Worm (Caenorhabditis elegans): ENCODE results near the gene F11E6.10.

F11E6.10 gene

DNA sequence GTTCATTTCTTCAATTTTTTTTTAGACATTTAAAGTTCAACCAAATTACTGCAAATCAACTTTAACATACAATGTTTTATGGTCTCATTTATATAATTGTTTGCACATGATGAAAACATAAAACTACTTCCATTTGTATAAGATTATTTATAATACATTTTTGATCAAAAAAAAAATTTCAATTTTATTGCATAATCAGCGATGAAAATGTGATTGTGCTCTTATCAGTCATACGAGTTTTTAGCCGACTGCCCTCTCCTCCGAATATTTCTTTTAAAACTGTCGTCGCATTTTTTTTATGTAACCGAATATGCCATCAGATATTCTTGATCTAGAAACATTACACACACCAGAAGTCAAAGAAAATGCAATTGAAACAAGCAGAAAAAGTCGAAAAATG, 22.5 kb downstream of the F11E6.10 start, which contains the start of gene F08A7.1:
F08A7.1 (plus strand) TSS at position 191 of the 400 bp plus-strand sequence.
- TF ChIP-seq klf-2 (GFP tag; conservative IDR thresholded peaks at IDR 0.05), result no peak
- TF ChIP-seq tab-1 (GFP tag; IDR thresholded peaks at IDR 0.05), result no peak
- no peak for TF ChIP-seq med-1 (GFP tag; optimal IDR thresholded peaks at IDR 0.05; ENCODE audit: insufficient read depth)
- TF ChIP-seq ztf-29 (GFP tag; IDR thresholded peaks at IDR 0.05), result no peak
- no peak for TF ChIP-seq cog-1 (tag; optimal IDR thresholded peaks at IDR 0.05)
- TF ChIP-seq ref-1 (GFP tag; conservative IDR thresholded peaks at IDR 0.05), result no peak
- no peak for TF ChIP-seq ztf-23 (GFP tag; IDR thresholded peaks at IDR 0.05)
- TF ChIP-seq T22C8.4 (GFP tag; IDR thresholded peaks at IDR 0.05), result no peak
- TF ChIP-seq flt-1 (GFP tag; IDR thresholded peaks at IDR 0.05), result no peak

DNA sequence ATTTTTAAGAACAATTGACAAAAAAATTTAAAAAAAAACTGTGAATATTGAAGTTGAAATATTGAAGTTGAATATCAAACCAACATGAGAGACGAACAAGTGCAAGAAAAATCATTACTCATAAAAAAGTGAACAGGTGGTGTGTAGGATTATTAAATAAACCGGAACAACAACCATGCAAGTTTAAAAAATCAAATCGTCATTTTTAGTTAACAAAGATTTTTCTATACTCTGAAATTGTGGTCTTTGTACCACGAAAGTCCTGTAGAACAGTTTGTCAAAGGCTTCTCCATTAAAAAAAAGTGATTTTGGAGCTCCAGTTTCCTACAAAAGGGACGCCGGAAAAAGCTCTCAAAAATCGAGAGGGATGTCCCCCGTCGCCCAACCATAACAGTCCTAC, 23.0 kb downstream of the F11E6.10 start, which contains the start of gene C06A12.19:
C06A12.19 (minus strand) TSS at position 101 of the 400 bp plus-strand sequence.
- TF ChIP-seq ztf-23 (GFP tag; IDR thresholded peaks at IDR 0.05), result no peak
- TF ChIP-seq flt-1 (GFP tag; IDR thresholded peaks at IDR 0.05), result no peak
- no peak for TF ChIP-seq ztf-29 (GFP tag; IDR thresholded peaks at IDR 0.05)
- TF ChIP-seq med-1 (GFP tag; optimal IDR thresholded peaks at IDR 0.05; ENCODE audit: insufficient read depth), result no peak
- no peak for TF ChIP-seq klf-2 (GFP tag; conservative IDR thresholded peaks at IDR 0.05)
- TF ChIP-seq tab-1 (GFP tag; IDR thresholded peaks at IDR 0.05), result no peak
- no peak for TF ChIP-seq ref-1 (GFP tag; conservative IDR thresholded peaks at IDR 0.05)
- TF ChIP-seq T22C8.4 (GFP tag; IDR thresholded peaks at IDR 0.05), result no peak
- TF ChIP-seq cog-1 (tag; optimal IDR thresholded peaks at IDR 0.05), result no peak

DNA sequence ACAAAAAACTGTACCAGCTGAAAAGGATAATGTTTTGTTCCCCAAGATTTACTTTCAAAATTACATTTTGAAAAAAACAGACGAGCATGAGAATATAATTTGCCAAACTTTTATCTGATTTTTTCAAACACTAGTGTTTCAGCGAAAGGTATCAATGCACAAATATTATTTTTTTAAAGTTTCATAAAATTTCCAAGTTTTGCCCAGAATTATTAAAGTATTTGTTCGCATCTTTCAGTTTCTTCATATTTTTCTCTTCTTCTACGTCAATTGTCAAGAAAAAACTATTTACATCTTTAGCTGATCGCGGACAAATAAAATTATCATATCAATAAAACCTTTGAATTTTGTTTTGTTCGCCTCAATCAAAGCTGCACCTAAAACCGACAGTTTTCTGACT, 25.9 kb downstream of the F11E6.10 start, which contains the start of gene C06A12.8:
C06A12.8 (plus strand) TSS at position 301 of the 400 bp plus-strand sequence.
- TF ChIP-seq cog-1 (tag; optimal IDR thresholded peaks at IDR 0.05), result no peak

DNA sequence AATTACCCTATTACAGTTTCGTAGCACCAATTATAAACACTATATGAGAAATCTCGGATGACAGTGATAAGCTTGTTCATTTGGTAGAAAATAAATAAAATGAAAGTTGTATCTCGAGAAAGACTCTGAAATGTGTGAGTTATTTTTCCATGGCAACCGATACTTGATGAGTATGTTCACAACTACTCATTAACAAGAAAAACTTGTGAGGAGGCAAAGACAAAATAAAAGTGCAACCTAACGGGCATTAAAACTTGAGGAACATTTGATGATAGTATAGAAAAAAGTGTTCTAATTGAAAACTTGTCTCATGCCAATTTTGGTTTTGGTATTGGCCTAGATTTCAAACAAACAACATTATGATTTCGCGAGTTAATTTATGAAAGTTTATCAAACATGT, 26.4 kb downstream of the F11E6.10 start, which contains the start of gene gcy-27:
gcy-27 (minus strand) TSS at position 101 of the 400 bp plus-strand sequence.
- TF ChIP-seq med-1 (GFP tag; optimal IDR thresholded peaks at IDR 0.05; ENCODE audit: insufficient read depth) (no peak), T22C8.4 (GFP tag; IDR thresholded peaks at IDR 0.05) (no peak)

DNA sequence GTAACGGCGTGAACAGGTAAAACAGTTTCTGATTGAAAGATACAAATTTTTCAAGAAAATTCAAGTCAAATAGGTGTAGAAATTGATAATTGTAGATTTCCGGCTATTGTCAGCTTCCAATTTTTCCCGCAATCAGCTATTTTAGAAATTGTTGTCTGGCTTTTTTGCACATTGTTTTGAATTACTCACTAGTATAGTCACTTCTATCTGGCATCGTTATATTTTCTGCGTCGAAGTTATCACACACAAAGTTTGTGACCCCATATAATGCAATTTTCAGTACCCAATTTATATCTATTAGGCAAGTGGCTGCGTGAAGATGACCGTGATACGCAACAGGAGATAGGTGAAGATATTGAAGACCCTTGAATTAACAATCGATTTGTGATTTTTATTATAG, 27.7 kb downstream of the F11E6.10 start:
- TF ChIP-seq klf-2 (GFP tag; conservative IDR thresholded peaks at IDR 0.05), result no peak
- TF ChIP-seq ref-1 (GFP tag; conservative IDR thresholded peaks at IDR 0.05), result no peak
- no peak for TF ChIP-seq tab-1 (GFP tag; IDR thresholded peaks at IDR 0.05)
- TF ChIP-seq T22C8.4 (GFP tag; IDR thresholded peaks at IDR 0.05), result no peak
- no peak for TF ChIP-seq med-1 (GFP tag; optimal IDR thresholded peaks at IDR 0.05; ENCODE audit: insufficient read depth)
- no peak for TF ChIP-seq flt-1 (GFP tag; IDR thresholded peaks at IDR 0.05)
- TF ChIP-seq ztf-29 (GFP tag; IDR thresholded peaks at IDR 0.05), result no peak
- no peak for TF ChIP-seq ztf-23 (GFP tag; IDR thresholded peaks at IDR 0.05)
- no peak for TF ChIP-seq cog-1 (tag; optimal IDR thresholded peaks at IDR 0.05)

DNA sequence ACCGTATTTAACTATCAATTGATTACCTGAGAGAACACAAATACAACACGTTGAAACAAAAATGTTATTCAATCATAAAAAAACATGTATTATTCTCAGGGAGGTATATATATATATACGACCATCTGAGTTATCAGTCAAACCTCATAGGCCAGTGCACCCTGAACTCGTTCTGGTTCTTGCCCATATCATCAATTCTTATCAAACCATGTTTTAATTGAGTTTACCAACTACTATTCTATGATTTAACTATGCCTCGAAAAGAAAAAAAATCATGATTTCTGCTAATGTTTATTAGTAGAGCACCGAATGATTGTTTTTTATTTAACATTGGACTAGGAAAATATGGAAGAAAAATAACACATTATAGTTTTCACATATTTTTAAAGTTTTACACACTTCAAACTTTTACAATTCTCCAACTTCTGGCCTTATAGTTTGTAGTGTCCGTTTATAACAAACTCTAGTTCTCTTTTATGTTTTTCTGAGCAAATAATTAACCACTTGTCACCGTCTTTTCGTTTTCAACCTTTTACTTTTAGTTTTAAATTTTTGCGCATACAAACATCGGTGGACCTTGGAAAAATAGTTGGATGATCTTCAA, 30.6 kb downstream of the F11E6.10 start:
- TF ChIP-seq ztf-29 (GFP tag; IDR thresholded peaks at IDR 0.05), result no peak
- no peak for TF ChIP-seq ref-1 (GFP tag; conservative IDR thresholded peaks at IDR 0.05)
- TF ChIP-seq T22C8.4 (GFP tag; IDR thresholded peaks at IDR 0.05), result no peak
- TF ChIP-seq cog-1 (tag; optimal IDR thresholded peaks at IDR 0.05), result no peak
- no peak for TF ChIP-seq flt-1 (GFP tag; IDR thresholded peaks at IDR 0.05)
- TF ChIP-seq ztf-23 (GFP tag; IDR thresholded peaks at IDR 0.05), result no peak
- no peak for TF ChIP-seq klf-2 (GFP tag; conservative IDR thresholded peaks at IDR 0.05)
- TF ChIP-seq tab-1 (GFP tag; IDR thresholded peaks at IDR 0.05), result no peak
- TF ChIP-seq med-1 (GFP tag; optimal IDR thresholded peaks at IDR 0.05; ENCODE audit: insufficient read depth), result no peak

DNA sequence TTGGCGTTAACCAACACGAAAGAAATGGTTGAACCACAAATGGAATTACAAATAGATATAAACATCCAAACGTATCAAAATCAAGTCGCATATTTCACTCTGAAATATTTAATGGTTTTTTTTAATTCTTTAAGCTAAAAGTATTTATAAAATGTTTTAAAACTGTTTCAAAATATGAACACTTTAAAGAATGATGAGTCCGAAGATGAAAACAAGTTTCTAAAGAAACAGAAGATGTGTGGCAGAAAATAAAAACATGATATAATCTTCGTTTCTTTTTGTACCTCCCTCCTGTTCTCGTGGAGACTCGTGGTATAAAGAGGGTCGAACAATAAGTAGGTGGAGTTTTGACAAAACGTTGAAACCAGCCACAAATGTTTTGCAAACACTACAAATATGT, 31.7 kb downstream of the F11E6.10 start, which contains the start of gene lact-6:
lact-6 (minus strand) TSS at position 101 of the 400 bp plus-strand sequence.
- TF ChIP-seq ref-1 (GFP tag; conservative IDR thresholded peaks at IDR 0.05) (no peak), klf-2 (GFP tag; conservative IDR thresholded peaks at IDR 0.05) (no peak), ztf-29 (GFP tag; IDR thresholded peaks at IDR 0.05) (no peak), med-1 (GFP tag; optimal IDR thresholded peaks at IDR 0.05; ENCODE audit: insufficient read depth) (no peak), tab-1 (GFP tag; IDR thresholded peaks at IDR 0.05) (no peak), ztf-23 (GFP tag; IDR thresholded peaks at IDR 0.05) (no peak), T22C8.4 (GFP tag; IDR thresholded peaks at IDR 0.05) (no peak), cog-1 (tag; optimal IDR thresholded peaks at IDR 0.05) (no peak), flt-1 (GFP tag; IDR thresholded peaks at IDR 0.05) (no peak)

DNA sequence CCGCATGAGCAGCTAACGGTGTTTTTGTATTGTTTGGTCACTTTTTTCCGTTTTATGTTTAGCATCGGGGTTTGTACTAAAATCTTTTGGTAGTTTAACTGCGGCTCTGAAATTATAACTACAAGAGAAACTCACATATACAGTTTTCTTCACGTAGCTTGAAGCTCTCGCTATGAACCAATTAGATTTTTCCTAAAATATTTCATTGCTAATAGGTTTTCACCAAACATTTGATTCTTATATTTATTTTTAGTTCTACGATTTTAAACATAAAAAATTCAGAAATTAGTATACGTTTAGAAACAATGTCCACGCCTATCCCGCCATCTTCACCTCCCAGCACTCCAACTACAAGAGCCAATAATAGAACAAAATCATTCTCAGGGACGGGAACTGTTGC, 35.5 kb downstream of the F11E6.10 start, which contains the start of gene C06A12.3:
C06A12.3 (plus strand) TSS at position 301 of the 400 bp plus-strand sequence.
- TF ChIP-seq klf-2 (GFP tag; conservative IDR thresholded peaks at IDR 0.05) (no peak), med-1 (GFP tag; optimal IDR thresholded peaks at IDR 0.05; ENCODE audit: insufficient read depth) (no peak), tab-1 (GFP tag; IDR thresholded peaks at IDR 0.05) (no peak), flt-1 (GFP tag; IDR thresholded peaks at IDR 0.05) (no peak), ztf-23 (GFP tag; IDR thresholded peaks at IDR 0.05) (no peak)

DNA sequence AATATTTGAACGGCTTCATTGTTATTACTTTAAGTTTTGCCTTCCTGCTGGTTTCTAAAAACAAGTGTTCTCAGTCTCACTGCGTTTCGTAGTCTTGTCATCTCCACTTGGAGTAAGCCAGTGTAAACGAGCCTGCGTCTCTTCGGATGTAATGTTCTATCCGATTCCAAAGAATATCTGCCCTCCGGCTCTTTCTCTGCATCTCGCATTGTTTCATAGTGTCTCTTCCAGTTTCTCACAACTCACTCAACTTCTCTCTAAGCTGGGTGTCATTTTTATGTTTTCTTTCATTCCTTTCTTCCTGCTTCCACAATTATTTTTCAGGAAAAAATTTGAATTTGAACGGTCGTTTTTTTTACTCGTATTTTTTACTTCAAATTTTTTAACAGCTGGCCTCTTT, 36.0 kb downstream of the F11E6.10 start:
- TF ChIP-seq ztf-23 (GFP tag; IDR thresholded peaks at IDR 0.05), result no peak
- TF ChIP-seq flt-1 (GFP tag; IDR thresholded peaks at IDR 0.05), result no peak
- TF ChIP-seq cog-1 (tag; optimal IDR thresholded peaks at IDR 0.05), result no peak
- no peak for TF ChIP-seq ref-1 (GFP tag; conservative IDR thresholded peaks at IDR 0.05)
- TF ChIP-seq ztf-29 (GFP tag; IDR thresholded peaks at IDR 0.05), result no peak
- no peak for TF ChIP-seq klf-2 (GFP tag; conservative IDR thresholded peaks at IDR 0.05)
- no peak for TF ChIP-seq med-1 (GFP tag; optimal IDR thresholded peaks at IDR 0.05; ENCODE audit: insufficient read depth)
- no peak for TF ChIP-seq tab-1 (GFP tag; IDR thresholded peaks at IDR 0.05)
- no peak for TF ChIP-seq T22C8.4 (GFP tag; IDR thresholded peaks at IDR 0.05)

DNA sequence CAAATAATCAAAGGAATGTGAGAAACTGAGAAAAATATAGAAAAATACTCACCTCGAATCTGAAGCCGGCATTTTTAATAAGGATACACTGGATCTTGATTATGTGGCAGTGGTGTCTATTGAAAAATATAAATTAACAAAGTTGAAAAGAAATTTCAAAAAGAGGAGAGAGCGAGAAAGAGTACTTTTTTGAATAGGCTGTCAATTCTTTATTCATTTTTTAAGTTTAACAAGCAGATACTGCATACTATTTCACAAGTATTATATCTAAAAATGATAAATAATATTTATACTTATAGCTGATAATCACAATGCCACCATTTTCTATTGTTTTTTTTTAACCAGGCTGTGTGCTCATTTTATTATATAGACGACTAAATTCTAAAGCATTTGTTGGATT, 45.2 kb downstream of the F11E6.10 start, which contains the start of gene npr-26:
npr-26 (minus strand) TSS at position 101 of the 400 bp plus-strand sequence.
- no peak for TF ChIP-seq tab-1 (GFP tag; IDR thresholded peaks at IDR 0.05)
- TF ChIP-seq ztf-29 (GFP tag; IDR thresholded peaks at IDR 0.05), result no peak
- no peak for TF ChIP-seq klf-2 (GFP tag; conservative IDR thresholded peaks at IDR 0.05)
- TF ChIP-seq ztf-23 (GFP tag; IDR thresholded peaks at IDR 0.05), result no peak
- TF ChIP-seq cog-1 (tag; optimal IDR thresholded peaks at IDR 0.05), result no peak
- TF ChIP-seq flt-1 (GFP tag; IDR thresholded peaks at IDR 0.05), result no peak
- no peak for TF ChIP-seq med-1 (GFP tag; optimal IDR thresholded peaks at IDR 0.05; ENCODE audit: insufficient read depth)
- no peak for TF ChIP-seq T22C8.4 (GFP tag; IDR thresholded peaks at IDR 0.05)
- TF ChIP-seq ref-1 (GFP tag; conservative IDR thresholded peaks at IDR 0.05), result no peak

Measured in whole organism, midembryonic.